Worm (Caenorhabditis elegans): ENCODE measurements around the gene str-5.
"Not testable (repeated sequence)": the region's sequence is repeated elsewhere in the genome, so short reads cannot be mapped to it uniquely, and the experiment has no call there.

The str-5 gene

DNA sequence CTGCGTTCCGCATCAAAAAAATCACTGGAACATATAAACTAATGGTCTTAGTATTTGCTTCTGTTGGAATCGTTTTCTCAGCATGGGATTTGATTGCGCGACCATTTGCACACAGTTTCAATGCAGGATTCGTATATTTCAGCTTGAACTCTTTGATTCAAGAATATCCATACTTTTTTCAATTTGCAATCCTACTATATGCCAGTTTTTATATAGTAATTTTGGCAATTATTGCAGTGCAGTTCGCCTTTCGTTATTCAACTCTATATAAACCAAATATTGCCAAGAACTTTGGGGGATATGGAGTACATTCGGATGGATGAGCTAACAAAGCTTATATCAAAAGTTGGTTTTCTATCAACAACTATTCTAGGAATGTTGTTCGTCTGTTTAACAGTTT is at the start of gene str-5:
str-5 (plus strand) TSS at position 301 of the 400 bp plus-strand sequence.
- TF ChIP-seq hnd-1 (tag; optimal IDR thresholded peaks at IDR 0.05); ceh-13 (GFP tag; optimal IDR thresholded peaks at IDR 0.05); flt-1 (GFP tag; IDR thresholded peaks at IDR 0.05): not testable (repeated sequence)

DNA sequence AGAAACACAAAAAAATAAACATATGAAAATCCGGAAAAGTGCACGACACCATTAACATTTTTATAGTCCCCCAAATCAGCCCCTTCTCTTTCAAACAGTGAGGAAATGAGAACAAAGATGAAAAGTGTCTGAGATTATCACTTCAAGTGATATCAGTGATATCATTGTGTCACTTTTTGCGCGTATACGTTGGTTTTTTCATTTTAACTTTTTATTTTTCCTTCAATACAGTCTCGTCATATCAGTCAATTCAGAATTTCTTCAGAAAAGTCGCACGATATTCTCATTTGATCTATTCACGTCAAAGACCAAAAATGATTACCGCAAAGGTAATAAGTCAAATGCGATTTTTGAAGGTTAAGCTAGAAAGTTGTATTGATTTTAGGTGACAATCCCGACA is 48.3 kb upstream of the str-5 start, which contains the start of gene twk-34:
twk-34 (plus strand) TSS at position 216 of the 400 bp plus-strand sequence.
- TF ChIP-seq B0310.2 (tag; optimal IDR thresholded peaks at IDR 0.05) (no peak), flt-1 (GFP tag; IDR thresholded peaks at IDR 0.05) (no peak), F13C5.2 (tag; optimal IDR thresholded peaks at IDR 0.05) (no peak), ets-7 (tag; optimal IDR thresholded peaks at IDR 0.05) (no peak), aly-1 (tag; optimal IDR thresholded peaks at IDR 0.05) (no peak), tra-4 (tag; optimal IDR thresholded peaks at IDR 0.05) (no peak), ceh-36 (tag; optimal IDR thresholded peaks at IDR 0.05) (no peak), tbx-37 (GFP tag; conservative IDR thresholded peaks at IDR 0.05) (no peak), sea-1 (GFP tag; conservative IDR thresholded peaks at IDR 0.05) (no peak), ceh-13 (GFP tag; optimal IDR thresholded peaks at IDR 0.05) (no peak), pes-1 (GFP tag; IDR thresholded peaks at IDR 0.05) (no peak), hmbx-1 (tag; optimal IDR thresholded peaks at IDR 0.05) (no peak)

DNA sequence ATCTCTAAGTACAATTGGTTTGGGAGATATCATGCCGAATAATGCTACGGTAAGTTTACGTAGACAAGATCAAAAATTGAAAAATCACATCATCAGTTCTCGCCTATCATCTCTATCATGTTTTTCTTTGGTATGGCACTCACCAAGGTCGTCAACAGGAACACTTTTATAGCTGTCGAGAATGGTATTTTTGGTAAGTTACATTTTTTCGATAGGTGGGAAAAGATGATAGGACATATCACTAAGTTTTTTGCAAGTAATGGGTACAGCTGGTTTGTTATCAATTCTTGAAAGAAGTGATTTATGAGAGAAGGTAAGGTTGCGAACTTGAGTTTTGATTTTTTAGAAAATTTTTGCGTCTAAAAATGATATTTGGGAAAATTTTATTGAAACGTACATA is 45.1 kb upstream of the str-5 start:
- TF ChIP-seq flt-1 (GFP tag; IDR thresholded peaks at IDR 0.05) (no peak), sea-1 (GFP tag; conservative IDR thresholded peaks at IDR 0.05) (no peak), hnd-1 (tag; optimal IDR thresholded peaks at IDR 0.05) (no peak), ceh-36 (tag; optimal IDR thresholded peaks at IDR 0.05) (no peak), aly-1 (tag; optimal IDR thresholded peaks at IDR 0.05) (no peak), ets-7 (tag; optimal IDR thresholded peaks at IDR 0.05) (no peak), ceh-13 (GFP tag; optimal IDR thresholded peaks at IDR 0.05) (no peak), tbx-11 (GFP tag; IDR thresholded peaks at IDR 0.05) (no peak)

DNA sequence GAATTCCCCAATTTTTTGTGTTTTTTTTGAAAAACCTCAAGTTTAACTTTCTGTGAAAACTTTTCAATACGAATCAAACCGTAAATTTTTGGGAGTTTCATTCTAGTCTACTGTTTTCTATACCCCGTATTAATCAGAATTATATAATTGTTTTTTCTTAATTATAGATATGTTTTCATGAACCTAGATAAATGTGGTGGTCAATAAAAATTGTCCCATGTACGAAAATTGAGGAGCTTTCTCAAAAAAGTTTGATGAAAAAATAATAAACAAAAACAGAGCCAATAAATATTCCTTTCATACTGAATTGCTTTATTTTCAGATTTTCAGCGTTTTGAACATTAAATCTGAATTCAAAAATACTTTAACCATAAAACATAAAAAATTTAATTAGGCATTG is 42.6 kb upstream of the str-5 start, which contains the start of gene Y6E2A.1:
Y6E2A.1 (minus strand) TSS at position 101 of the 400 bp plus-strand sequence.
- TF ChIP-seq tra-4 (tag; optimal IDR thresholded peaks at IDR 0.05), result no peak
- TF ChIP-seq hmg-4 (GFP tag; optimal IDR thresholded peaks at IDR 0.05), result no peak
- TF ChIP-seq pes-1 (GFP tag; IDR thresholded peaks at IDR 0.05), result no peak
- TF ChIP-seq ceh-36 (tag; optimal IDR thresholded peaks at IDR 0.05), result no peak
- no peak for TF ChIP-seq ama-1 (optimal IDR thresholded peaks at IDR 0.05)
- TF ChIP-seq aly-1 (tag; optimal IDR thresholded peaks at IDR 0.05), result no peak

DNA sequence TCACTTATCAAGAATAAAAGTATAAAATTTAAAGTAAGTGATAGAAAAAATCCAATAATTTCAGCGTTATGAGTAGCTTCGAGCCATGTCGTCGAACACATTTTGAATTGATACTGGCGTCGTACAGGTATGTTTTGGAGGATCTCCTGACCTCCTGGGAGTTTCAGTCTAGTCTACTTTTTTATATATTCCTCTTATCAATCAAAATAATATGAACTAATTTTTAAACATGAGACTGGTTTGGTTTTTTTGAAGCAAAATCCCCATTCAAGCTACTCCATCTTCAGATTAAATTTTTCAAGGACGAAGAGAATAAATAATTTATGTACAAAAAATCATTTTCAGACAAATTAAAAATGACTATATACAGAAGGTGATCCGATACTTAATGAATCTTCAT is 41.1 kb upstream of the str-5 start, which contains the start of gene str-101:
str-101 (minus strand) TSS at position 101 of the 400 bp plus-strand sequence.
- TF ChIP-seq flt-1 (GFP tag; IDR thresholded peaks at IDR 0.05), result no peak
- no peak for TF ChIP-seq tbx-11 (GFP tag; IDR thresholded peaks at IDR 0.05)
- no peak for TF ChIP-seq tra-4 (tag; optimal IDR thresholded peaks at IDR 0.05)
- TF ChIP-seq ceh-36 (tag; optimal IDR thresholded peaks at IDR 0.05), result no peak
- TF ChIP-seq aly-1 (tag; optimal IDR thresholded peaks at IDR 0.05), result no peak

DNA sequence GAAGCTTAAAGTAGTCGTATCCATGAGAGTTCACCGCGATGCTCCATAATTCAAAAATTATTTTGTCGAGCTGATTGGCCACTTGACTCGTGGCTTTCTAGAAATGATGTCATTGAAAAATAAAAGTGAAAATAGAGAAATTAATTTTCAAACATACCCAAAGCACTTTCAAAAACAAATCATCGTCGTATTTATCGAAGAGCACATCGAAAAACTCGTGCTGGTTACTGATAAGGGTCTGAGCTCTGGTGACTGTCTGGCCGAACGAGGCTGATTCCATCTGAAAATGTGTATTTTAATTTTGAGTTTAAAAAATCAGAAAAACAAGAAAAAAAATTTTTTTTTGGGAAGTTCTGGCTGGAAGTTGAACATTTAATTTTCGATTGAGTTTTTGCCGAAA is 40.7 kb upstream of the str-5 start:
- no peak for TF ChIP-seq ceh-36 (tag; optimal IDR thresholded peaks at IDR 0.05)
- TF ChIP-seq sea-1 (GFP tag; conservative IDR thresholded peaks at IDR 0.05), result no peak
- TF ChIP-seq ets-7 (tag; optimal IDR thresholded peaks at IDR 0.05), result no peak
- no peak for TF ChIP-seq flt-1 (GFP tag; IDR thresholded peaks at IDR 0.05)
- TF ChIP-seq hmg-4 (GFP tag; optimal IDR thresholded peaks at IDR 0.05), result no peak
- no peak for TF ChIP-seq tra-4 (tag; optimal IDR thresholded peaks at IDR 0.05)
- no peak for TF ChIP-seq scrt-1 (GFP tag; IDR thresholded peaks at IDR 0.05)
- TF ChIP-seq F13C5.2 (tag; optimal IDR thresholded peaks at IDR 0.05), result no peak
- TF ChIP-seq ceh-13 (GFP tag; optimal IDR thresholded peaks at IDR 0.05), result no peak
- TF ChIP-seq hmbx-1 (tag; optimal IDR thresholded peaks at IDR 0.05), result no peak
- TF ChIP-seq hnd-1 (tag; optimal IDR thresholded peaks at IDR 0.05), result no peak
- TF ChIP-seq aly-1 (tag; optimal IDR thresholded peaks at IDR 0.05), result no peak
- TF ChIP-seq pes-1 (GFP tag; IDR thresholded peaks at IDR 0.05), result no peak
- no peak for TF ChIP-seq B0310.2 (tag; optimal IDR thresholded peaks at IDR 0.05)

DNA sequence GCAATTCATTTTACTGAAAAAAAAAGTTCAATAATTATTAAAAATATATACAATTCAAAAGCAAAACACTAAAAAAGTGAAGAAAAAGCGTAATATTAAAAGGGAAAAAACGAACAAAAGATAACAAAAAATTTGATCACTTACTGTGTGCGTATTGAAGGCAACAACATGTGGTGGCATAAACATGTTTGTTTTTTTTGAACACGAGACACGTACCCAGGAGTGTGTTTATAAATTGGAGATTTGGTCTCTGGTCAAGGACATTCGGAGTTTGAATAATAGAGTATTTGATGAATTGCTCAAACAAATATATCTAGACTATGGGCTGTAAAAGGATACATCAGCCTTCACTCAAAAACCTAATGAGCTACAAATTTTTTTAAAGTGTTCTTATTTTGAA is 37.4 kb upstream of the str-5 start:
- TF ChIP-seq tra-4 (tag; optimal IDR thresholded peaks at IDR 0.05), result no peak
- no peak for TF ChIP-seq scrt-1 (GFP tag; IDR thresholded peaks at IDR 0.05)
- TF ChIP-seq aly-1 (tag; optimal IDR thresholded peaks at IDR 0.05), result no peak
- no peak for TF ChIP-seq flt-1 (GFP tag; IDR thresholded peaks at IDR 0.05)
- no peak for TF ChIP-seq ceh-36 (tag; optimal IDR thresholded peaks at IDR 0.05)
- no peak for TF ChIP-seq F13C5.2 (tag; optimal IDR thresholded peaks at IDR 0.05)

DNA sequence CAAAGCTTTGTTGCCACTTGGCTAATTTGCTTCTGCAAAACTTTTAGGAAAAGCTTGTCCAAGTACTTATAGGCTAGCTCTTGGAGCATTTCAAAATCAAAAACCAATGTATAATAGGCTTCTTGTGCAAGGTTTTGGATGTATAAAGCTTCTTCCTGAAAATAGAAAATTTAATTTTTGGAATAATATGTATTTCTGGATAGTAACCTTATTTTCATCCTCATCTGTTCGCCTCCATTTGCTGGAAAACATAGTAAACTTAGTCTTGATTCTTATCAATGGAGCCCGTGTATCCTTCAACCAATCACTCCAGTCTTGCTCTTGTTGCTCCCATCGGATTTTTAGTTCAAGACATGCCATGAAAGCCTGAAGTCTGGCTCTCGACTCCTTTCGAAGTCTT is 36.4 kb upstream of the str-5 start, which contains the start of gene Y6E2A.4:
Y6E2A.4 (minus strand) TSS at position 101 of the 400 bp plus-strand sequence.
- TF ChIP-seq ama-1 (optimal IDR thresholded peaks at IDR 0.05) (no peak), aly-1 (tag; optimal IDR thresholded peaks at IDR 0.05) (no peak), tbx-11 (GFP tag; IDR thresholded peaks at IDR 0.05) (no peak), tbx-37 (GFP tag; conservative IDR thresholded peaks at IDR 0.05) (no peak), hmg-4 (GFP tag; optimal IDR thresholded peaks at IDR 0.05) (no peak), B0310.2 (tag; optimal IDR thresholded peaks at IDR 0.05) (no peak)

DNA sequence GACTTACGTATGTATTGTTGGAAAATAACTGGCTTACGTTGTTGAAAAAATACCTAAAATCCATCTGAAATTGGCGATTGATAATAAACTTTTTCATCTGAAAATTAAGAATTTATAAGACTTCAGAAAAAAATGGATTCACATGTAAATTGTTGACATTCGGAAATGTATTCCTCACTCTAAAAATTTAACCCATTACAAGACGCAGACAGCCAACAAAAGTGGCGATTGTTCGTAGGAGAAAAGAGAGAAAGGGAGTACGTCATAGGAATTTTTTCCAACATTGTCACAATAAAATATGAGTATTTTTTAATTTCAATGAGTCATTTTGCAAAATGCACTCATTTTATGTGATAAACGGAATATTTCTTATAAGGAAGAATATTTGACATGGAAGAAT is 34.5 kb upstream of the str-5 start, which contains the start of gene Y6E2A.5:
Y6E2A.5 (minus strand) TSS at position 101 of the 400 bp plus-strand sequence.
- TF ChIP-seq aly-1 (tag; optimal IDR thresholded peaks at IDR 0.05) (no peak), flt-1 (GFP tag; IDR thresholded peaks at IDR 0.05) (no peak), hmg-4 (GFP tag; optimal IDR thresholded peaks at IDR 0.05) (no peak), hmbx-1 (tag; optimal IDR thresholded peaks at IDR 0.05) (no peak), sea-1 (GFP tag; conservative IDR thresholded peaks at IDR 0.05) (no peak), tbx-11 (GFP tag; IDR thresholded peaks at IDR 0.05) (no peak), tra-4 (tag; optimal IDR thresholded peaks at IDR 0.05) (no peak), pes-1 (GFP tag; IDR thresholded peaks at IDR 0.05) (no peak), ets-7 (tag; optimal IDR thresholded peaks at IDR 0.05) (no peak), ceh-36 (tag; optimal IDR thresholded peaks at IDR 0.05) (no peak), hnd-1 (tag; optimal IDR thresholded peaks at IDR 0.05) (no peak), B0310.2 (tag; optimal IDR thresholded peaks at IDR 0.05) (no peak), ceh-13 (GFP tag; optimal IDR thresholded peaks at IDR 0.05) (no peak), scrt-1 (GFP tag; IDR thresholded peaks at IDR 0.05) (no peak)

Data from whole organism, early embryonic.